Worm (Caenorhabditis elegans) whole organism, midembryonic: Measurements from ENCODE around the gene F43C1.5.

ENCODE experiments used
- T22C8.4 ChIP-seq: fragments of 200-800 bp; sonication (Bioruptor generic); IDR thresholded peaks from 2 replicates; pipeline ENCODE4 v1.3.6; 2022; ENCODE audit warnings: missing genetic modification characterization, missing compliant biosample characterization
- cog-1 ChIP-seq: sonication (generic microtip); optimal IDR thresholded peaks from 2 replicates; lab custom pipeline; 2016; ENCODE audit warnings: missing genetic modification characterization, missing compliant biosample characterization
- flt-1 ChIP-seq: fragments of 200-800 bp; sonication (Bioruptor generic); IDR thresholded peaks from 2 replicates; pipeline ENCODE4 v1.3.6; 2022; ENCODE audit warnings: missing genetic modification characterization, missing compliant biosample characterization
- klf-2 ChIP-seq: fragments of 200-800 bp; sonication (Bioruptor generic); conservative IDR thresholded peaks from 2 replicates; pipeline ENCODE4 v1.3.6; 2022; ENCODE audit warnings: missing genetic modification reagents, missing genetic modification characterization, missing compliant biosample characterization
- med-1 ChIP-seq: sonication (generic microtip); optimal IDR thresholded peaks from 2 replicates; lab custom pipeline; 2017; ENCODE audit warnings: missing genetic modification characterization, mild to moderate bottlenecking, missing compliant biosample characterization, antibody characterized with exemption, missing genetic modification reagents; ENCODE audit not compliant: insufficient read depth
- ref-1 ChIP-seq: fragments of 200-800 bp; sonication (Bioruptor generic); conservative IDR thresholded peaks from 2 replicates; pipeline ENCODE4 v1.3.6; 2022; ENCODE audit warnings: missing genetic modification reagents, missing genetic modification characterization, missing compliant biosample characterization
- tab-1 ChIP-seq: fragments of 200-800 bp; sonication (Bioruptor generic); IDR thresholded peaks from 2 replicates; pipeline ENCODE4 v1.3.6; 2022; ENCODE audit warnings: missing genetic modification characterization, missing compliant biosample characterization
- ztf-23 ChIP-seq: fragments of 200-800 bp; sonication (Bioruptor generic); IDR thresholded peaks from 2 replicates; pipeline ENCODE4 v1.3.6; 2022; ENCODE audit warnings: missing genetic modification reagents, missing genetic modification characterization, missing compliant biosample characterization
- ztf-29 ChIP-seq: fragments of 200-800 bp; sonication (Bioruptor generic); IDR thresholded peaks from 2 replicates; pipeline ENCODE4 v1.3.6; 2022; ENCODE audit warnings: missing genetic modification reagents, missing genetic modification characterization, missing compliant biosample characterization

Gene F43C1.5

DNA sequence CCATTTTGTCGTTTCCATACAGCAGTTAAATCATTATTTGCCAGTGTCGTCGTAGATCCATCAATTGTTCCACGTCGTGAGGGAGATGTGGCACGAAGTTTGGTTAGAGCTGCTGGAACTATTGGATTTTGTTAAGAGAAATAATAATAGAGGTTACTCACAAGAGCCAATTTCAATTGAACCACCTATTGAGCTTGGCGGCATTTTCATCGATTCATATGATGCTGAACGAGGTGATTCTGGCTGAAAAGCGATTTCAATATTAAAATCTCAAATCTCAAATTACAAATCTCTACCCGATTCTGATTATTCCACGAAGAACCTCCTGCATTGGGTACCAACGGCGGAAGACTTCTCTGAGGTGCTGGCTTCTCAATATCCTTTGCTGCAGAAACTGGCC lies 29.0 kb downstream of the F43C1.5 start:
- TF ChIP-seq T22C8.4 (GFP tag; lab: Robert Waterston, UW) (no peak), tab-1 (no peak), ref-1 (GFP tag; lab: Robert Waterston, UW) (no peak), klf-2 (GFP tag; lab: Robert Waterston, UW) (no peak)

DNA sequence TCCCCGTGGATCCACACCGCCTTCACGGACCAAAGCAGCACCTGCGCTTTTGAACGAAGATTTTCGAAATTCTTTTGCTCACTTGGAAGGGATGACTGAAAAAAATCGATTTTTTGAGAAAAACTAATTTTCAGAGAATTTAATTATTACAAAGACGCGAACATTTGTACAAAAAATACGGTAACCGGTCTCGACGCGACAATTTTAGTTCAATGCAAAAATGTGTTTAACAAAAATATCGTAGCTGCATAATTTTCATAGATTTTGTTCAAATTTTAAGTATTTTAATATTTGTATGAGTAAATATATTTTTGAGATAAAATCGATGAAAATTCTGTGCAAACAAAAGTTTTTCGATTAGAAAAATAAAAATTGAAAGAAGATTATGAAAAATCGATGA lies 34.1 kb downstream of the F43C1.5 start, which contains the start of gene T08A11.1:
TSS of gene T08A11.1 (minus strand) at position 101 of the 400 bp plus-strand sequence.
- TF ChIP-seq cog-1 (tag; lab: Kevin White, UChicago): no peak
- no peak for TF ChIP-seq ref-1 (GFP tag; lab: Robert Waterston, UW)
- no peak for TF ChIP-seq med-1 (GFP tag; lab: Kevin White, UChicago)

DNA sequence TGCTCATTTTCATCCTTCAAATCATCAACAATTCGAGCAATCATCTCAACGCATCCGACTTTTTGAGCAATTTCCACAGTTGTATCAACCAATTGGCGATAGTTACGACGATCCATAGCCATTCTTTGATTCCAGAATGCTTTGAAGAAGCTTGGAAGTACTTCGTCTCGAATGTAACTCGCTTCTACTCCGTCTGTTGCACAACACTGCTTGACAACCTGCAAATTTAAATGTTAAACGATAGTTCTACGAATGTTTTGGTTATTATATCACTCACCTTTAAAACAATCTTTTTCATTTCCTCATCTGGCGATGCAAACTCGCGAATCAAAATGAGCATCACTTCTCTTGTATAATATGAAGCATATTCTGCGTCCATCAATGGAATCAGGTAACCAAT lies 37.0 kb downstream of the F43C1.5 start:
- no peak for TF ChIP-seq ztf-29 (GFP tag; lab: Robert Waterston, UW)
- no peak for TF ChIP-seq T22C8.4 (GFP tag; lab: Robert Waterston, UW)
- TF ChIP-seq tab-1: no peak
- no peak for TF ChIP-seq klf-2 (GFP tag; lab: Robert Waterston, UW)
- no peak for TF ChIP-seq cog-1 (tag; lab: Kevin White, UChicago)
- no peak for TF ChIP-seq ref-1 (GFP tag; lab: Robert Waterston, UW)
- no peak for TF ChIP-seq ztf-23 (GFP tag; lab: Robert Waterston, UW)
- no peak for TF ChIP-seq med-1 (GFP tag; lab: Kevin White, UChicago)
- TF ChIP-seq flt-1 (GFP tag; lab: Robert Waterston, UW): no peak

DNA sequence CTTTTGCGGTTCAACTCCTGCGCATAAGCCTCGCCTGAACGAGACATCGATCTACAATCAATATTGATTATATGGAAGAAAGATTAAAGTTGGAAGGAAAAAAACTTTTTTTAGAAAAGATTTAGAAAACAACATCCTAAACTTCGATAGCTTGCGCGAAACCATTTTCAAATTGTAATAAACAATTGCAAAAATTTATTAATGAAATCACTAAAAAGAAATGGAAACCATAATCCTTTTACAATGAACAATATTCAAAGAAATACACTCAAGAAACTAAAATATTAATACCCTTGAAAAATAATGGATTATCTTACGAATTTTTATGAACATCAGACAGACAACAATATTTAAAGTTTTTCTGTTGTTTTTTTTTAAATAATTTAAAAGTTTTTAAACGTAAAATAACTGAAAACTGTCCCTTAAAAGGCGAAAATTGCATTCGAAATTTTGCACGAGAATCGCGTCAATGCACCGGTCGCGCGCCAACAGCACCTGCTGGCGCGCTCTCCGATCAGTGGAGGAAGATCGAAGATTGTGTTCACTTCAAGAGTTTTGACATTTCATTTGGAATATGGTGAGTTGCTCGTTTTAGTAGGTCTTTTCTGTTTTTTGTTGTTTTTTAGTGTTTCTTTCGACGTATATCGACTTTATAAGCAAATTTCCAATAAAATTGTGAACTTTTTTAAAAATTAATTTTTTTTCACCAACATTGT lies 40.4 kb downstream of the F43C1.5 start, which contains the start of the genes sftb-1 and R10E4.1:
TSS of gene sftb-1 (minus strand) at position 51 of the 716 bp plus-strand sequence.
TSS of gene R10E4.1 (plus strand) at position 524 of the 716 bp plus-strand sequence.
- TF ChIP-seq cog-1 (tag; lab: Kevin White, UChicago): no peak
- TF ChIP-seq klf-2 (GFP tag; lab: Robert Waterston, UW): no peak
- TF ChIP-seq flt-1 (GFP tag; lab: Robert Waterston, UW): no peak
- TF ChIP-seq ref-1 (GFP tag; lab: Robert Waterston, UW): no peak
- TF ChIP-seq med-1 (GFP tag; lab: Kevin White, UChicago): no peak
- TF ChIP-seq ztf-23 (GFP tag; lab: Robert Waterston, UW): peak; percentile 17; the same call in 1 of the 2 replicates

DNA sequence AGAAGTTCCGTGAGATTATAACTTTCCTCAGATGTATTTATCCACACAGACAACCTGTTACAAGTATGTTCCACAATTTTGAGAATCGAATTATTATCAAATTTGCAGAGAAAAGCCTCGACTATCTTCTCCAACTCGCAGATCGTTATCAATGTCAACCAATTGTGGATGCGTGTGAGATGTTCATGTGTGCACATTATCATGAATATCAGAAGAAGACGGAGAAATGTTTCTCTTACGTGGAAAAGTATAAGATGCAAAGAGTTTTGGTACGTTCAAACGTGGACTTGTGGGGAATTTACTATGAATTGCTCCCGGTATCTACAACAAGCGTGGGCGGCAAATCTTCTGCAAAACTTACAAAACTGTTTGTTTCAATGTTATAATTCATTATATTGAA lies 42.1 kb downstream of the F43C1.5 start:
- no peak for TF ChIP-seq ref-1 (GFP tag; lab: Robert Waterston, UW)
- TF ChIP-seq klf-2 (GFP tag; lab: Robert Waterston, UW): no peak

DNA sequence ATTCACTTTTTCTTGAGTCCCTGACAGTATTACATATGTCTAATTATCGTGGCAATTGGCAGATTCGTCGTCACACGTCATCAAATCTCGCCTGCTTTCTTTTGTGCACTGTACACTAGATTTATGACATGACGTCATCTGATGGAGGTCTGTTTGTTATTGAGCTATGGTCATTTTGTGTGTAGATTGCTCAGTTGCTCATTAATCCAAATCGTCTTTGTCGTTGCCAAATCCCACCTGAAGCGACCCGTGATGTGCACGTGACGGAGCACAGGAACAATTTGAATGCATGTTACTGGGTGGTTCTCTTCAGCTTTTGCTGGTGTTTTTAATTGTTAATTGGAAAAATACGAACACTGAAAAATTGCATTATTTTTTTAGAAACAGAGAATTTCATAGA lies 43.9 kb downstream of the F43C1.5 start:
- no peak for TF ChIP-seq flt-1 (GFP tag; lab: Robert Waterston, UW)
- TF ChIP-seq T22C8.4 (GFP tag; lab: Robert Waterston, UW): no peak
- no peak for TF ChIP-seq ztf-29 (GFP tag; lab: Robert Waterston, UW)
- no peak for TF ChIP-seq ztf-23 (GFP tag; lab: Robert Waterston, UW)
- no peak for TF ChIP-seq cog-1 (tag; lab: Kevin White, UChicago)
- no peak for TF ChIP-seq klf-2 (GFP tag; lab: Robert Waterston, UW)
- TF ChIP-seq med-1 (GFP tag; lab: Kevin White, UChicago): no peak
- TF ChIP-seq ref-1 (GFP tag; lab: Robert Waterston, UW): no peak
- TF ChIP-seq tab-1: no peak

DNA sequence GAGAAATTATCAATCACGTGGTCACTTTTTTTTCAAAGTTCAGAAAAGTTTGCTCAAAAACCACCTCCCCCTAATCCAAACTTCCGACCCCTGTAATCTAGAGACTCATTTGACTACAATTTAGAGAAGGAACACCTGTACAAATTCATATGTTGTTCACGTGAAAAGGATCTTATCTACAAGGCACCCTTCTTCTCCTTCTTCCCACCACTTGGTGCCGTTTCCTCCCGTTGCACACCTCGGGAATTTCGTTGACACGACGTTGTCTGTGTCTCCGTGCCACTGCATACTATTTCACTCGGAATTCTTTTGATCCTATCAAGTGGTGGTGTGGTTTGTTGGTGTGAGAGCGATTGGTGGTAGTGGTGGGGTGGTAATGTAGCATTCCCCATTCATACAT lies 45.6 kb downstream of the F43C1.5 start:
- TF ChIP-seq tab-1: no peak
- no peak for TF ChIP-seq ztf-29 (GFP tag; lab: Robert Waterston, UW)
- no peak for TF ChIP-seq med-1 (GFP tag; lab: Kevin White, UChicago)

DNA sequence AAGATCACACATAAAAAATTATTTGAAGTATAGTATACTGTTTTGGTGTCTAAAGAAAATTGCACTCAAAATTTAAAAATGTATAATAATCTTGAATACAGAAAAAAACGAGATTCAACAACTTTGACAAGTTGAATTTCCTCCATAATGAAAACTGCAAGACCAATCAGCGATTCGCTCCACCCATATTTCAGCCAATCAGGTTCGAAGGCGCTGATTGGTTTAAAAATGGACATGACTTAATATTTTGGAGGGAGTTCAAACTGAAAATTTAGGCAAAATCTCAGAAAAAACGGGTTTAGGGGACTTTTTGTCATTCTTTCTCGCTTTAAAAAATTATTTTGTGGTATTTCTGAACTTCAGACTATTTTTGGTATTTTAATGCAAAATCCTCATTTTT lies 46.8 kb downstream of the F43C1.5 start:
- TF ChIP-seq flt-1 (GFP tag; lab: Robert Waterston, UW): peak; percentile 9; the same call in 1 of the 2 replicates
- no peak for TF ChIP-seq med-1 (GFP tag; lab: Kevin White, UChicago)

DNA sequence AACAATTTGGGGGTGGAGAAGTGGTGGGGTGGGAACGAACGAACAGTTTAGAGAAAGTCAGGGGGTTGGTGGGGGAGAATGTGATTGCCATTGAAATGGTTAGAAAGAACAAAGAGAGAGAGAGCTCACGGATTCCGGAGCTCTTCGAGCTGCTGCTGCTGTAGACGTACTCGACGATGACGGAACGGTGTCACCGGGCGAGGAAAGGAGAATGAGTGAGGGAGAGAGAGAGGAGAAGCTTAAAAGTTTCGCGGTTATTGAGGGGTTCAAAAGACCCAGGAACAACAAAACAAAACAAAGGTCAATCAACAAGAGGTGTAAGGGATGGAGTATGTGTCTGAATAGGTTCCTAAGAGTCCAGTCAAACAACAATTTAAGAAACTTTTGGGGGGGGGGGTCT lies 47.3 kb downstream of the F43C1.5 start:
- TF ChIP-seq med-1 (GFP tag; lab: Kevin White, UChicago) (no peak), ref-1 (GFP tag; lab: Robert Waterston, UW) (no peak), ztf-23 (GFP tag; lab: Robert Waterston, UW) (no peak), tab-1 (no peak), cog-1 (tag; lab: Kevin White, UChicago) (no peak), ztf-29 (GFP tag; lab: Robert Waterston, UW) (no peak), klf-2 (GFP tag; lab: Robert Waterston, UW) (no peak), T22C8.4 (GFP tag; lab: Robert Waterston, UW) (no peak), flt-1 (GFP tag; lab: Robert Waterston, UW) (no peak; the same call in 1 of the 2 replicates)

DNA sequence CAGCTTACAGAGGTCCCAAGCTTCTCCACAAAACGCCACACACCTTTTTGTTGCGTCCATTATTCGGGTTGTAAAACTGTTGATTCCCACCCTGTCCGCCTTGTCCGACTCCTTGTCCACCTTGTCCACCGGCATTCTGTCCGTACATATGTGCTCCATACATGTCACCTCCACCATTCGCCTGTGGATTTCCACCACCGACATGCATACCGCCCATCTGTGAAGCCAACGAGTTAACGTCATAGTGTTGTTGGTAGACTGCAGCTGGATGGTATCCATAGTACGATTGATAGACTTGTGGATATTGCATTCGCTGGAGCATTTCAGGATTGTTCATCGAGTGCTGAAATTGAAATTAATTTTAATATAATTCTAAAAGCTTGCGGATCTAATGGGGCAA lies 48.8 kb downstream of the F43C1.5 start:
- no peak for TF ChIP-seq ref-1 (GFP tag; lab: Robert Waterston, UW)
- no peak for TF ChIP-seq cog-1 (tag; lab: Kevin White, UChicago)
- no peak for TF ChIP-seq med-1 (GFP tag; lab: Kevin White, UChicago)
- no peak for TF ChIP-seq klf-2 (GFP tag; lab: Robert Waterston, UW)
- no peak for TF ChIP-seq ztf-23 (GFP tag; lab: Robert Waterston, UW)
- TF ChIP-seq tab-1: no peak
- no peak for TF ChIP-seq ztf-29 (GFP tag; lab: Robert Waterston, UW)
- TF ChIP-seq T22C8.4 (GFP tag; lab: Robert Waterston, UW): no peak
- TF ChIP-seq flt-1 (GFP tag; lab: Robert Waterston, UW): no peak
